Worm (Caenorhabditis elegans) whole organism, early embryonic: ENCODE data around the gene T01D1.3.

ENCODE experiments used
- F13C5.2 ChIP-seq: sonication (generic microtip); optimal IDR thresholded peaks from 2 replicates; lab custom pipeline; 2017; ENCODE audit warnings: mild to moderate bottlenecking, missing genetic modification characterization, inconsistent platforms, missing compliant biosample characterization
- aly-1 ChIP-seq: sonication (generic microtip); optimal IDR thresholded peaks from 2 replicates; lab custom pipeline; 2016; ENCODE audit warnings: missing genetic modification characterization, missing compliant biosample characterization
- ama-1 ChIP-seq: fragments of 150-350 bp; optimal IDR thresholded peaks from 2 replicates; lab custom pipeline; 2014
- ceh-36 ChIP-seq: sonication (generic microtip); optimal IDR thresholded peaks from 2 replicates; lab custom pipeline; 2016; ENCODE audit warnings: missing genetic modification characterization, inconsistent platforms, missing compliant biosample characterization
- flt-1 ChIP-seq: fragments of 200-800 bp; sonication (Bioruptor generic); IDR thresholded peaks from 2 replicates; pipeline ENCODE4 v1.3.6; 2022; ENCODE audit warnings: missing genetic modification characterization, missing compliant biosample characterization
- hmg-4 ChIP-seq: fragments of 200-800 bp; sonication (Bioruptor generic); optimal IDR thresholded peaks from 2 replicates; lab custom pipeline; 2018; ENCODE audit warnings: mild to moderate bottlenecking, missing genetic modification characterization, missing compliant biosample characterization
- hnd-1 ChIP-seq: sonication (generic microtip); optimal IDR thresholded peaks from 2 replicates; lab custom pipeline; 2016; ENCODE audit warnings: missing genetic modification characterization, missing compliant biosample characterization
- sea-1 ChIP-seq: fragments of 200-800 bp; sonication (Bioruptor generic); conservative IDR thresholded peaks from 2 replicates; pipeline ENCODE4 v1.3.6; 2022; ENCODE audit warnings: missing genetic modification characterization, missing compliant biosample characterization
- tbx-11 ChIP-seq: fragments of 200-800 bp; sonication (Bioruptor generic); IDR thresholded peaks from 2 replicates; pipeline ENCODE4 v1.3.6; 2022; ENCODE audit warnings: missing genetic modification characterization, missing compliant biosample characterization
- tbx-37 ChIP-seq: fragments of 200-800 bp; sonication (Bioruptor generic); conservative IDR thresholded peaks from 2 replicates; pipeline ENCODE4 v1.3.6; 2022; ENCODE audit warnings: missing genetic modification reagents, missing genetic modification characterization, missing compliant biosample characterization
- tra-4 ChIP-seq: sonication (generic microtip); optimal IDR thresholded peaks from 2 replicates; lab custom pipeline; 2017; ENCODE audit warnings: missing genetic modification characterization, missing compliant biosample characterization

- TF ChIP-seq sea-1 (no peak), ama-1 (lab: Kevin White, UChicago) (no peak), tra-4 (no peak), F13C5.2 (tag; lab: Kevin White, UChicago) (no peak), flt-1 (GFP tag; lab: Robert Waterston, UW) (no peak), hnd-1 (tag; lab: Kevin White, UChicago) (no peak), hmg-4 (GFP tag; lab: Kevin White, UChicago) (no peak), tbx-11 (GFP tag; lab: Robert Waterston, UW) (no peak), aly-1 (tag; lab: Kevin White, UChicago) (no peak), tbx-37 (GFP tag; lab: Robert Waterston, UW) (no peak), ceh-36 (tag; lab: Kevin White, UChicago) (no peak)
These were observed 28.8 kb downstream of the T01D1.3 start, which contains the start of gene T25D3.4 for ce11 chrII:146933-147332.
